Worm (Caenorhabditis elegans) whole organism, midembryonic: Measurements from ENCODE around the gene col-77.

Experiments
- T22C8.4 ChIP-seq: fragments of 200-800 bp; sonication (Bioruptor generic); IDR thresholded peaks from 2 replicates; pipeline ENCODE4 v1.3.6; 2022; ENCODE audit warnings: missing genetic modification characterization, missing compliant biosample characterization
- klf-2 ChIP-seq: fragments of 200-800 bp; sonication (Bioruptor generic); conservative IDR thresholded peaks from 2 replicates; pipeline ENCODE4 v1.3.6; 2022; ENCODE audit warnings: missing genetic modification reagents, missing genetic modification characterization, missing compliant biosample characterization
- med-1 ChIP-seq: sonication (generic microtip); optimal IDR thresholded peaks from 2 replicates; lab custom pipeline; 2017; ENCODE audit warnings: missing genetic modification characterization, mild to moderate bottlenecking, missing compliant biosample characterization, antibody characterized with exemption, missing genetic modification reagents; ENCODE audit not compliant: insufficient read depth

- peak; percentile 84 for TF ChIP-seq med-1 (GFP tag; lab: Kevin White, UChicago)
- peak; percentile 72; the same call in 1 of the 2 replicates for TF ChIP-seq klf-2
- no peak for TF ChIP-seq T22C8.4 (GFP tag; lab: Robert Waterston, UW)
These were observed 34.1 kb downstream of the col-77 start, which contains the start of the genes ran-3 and C26D10.3 for ce11 chrII:8325002-8325539.
